In genomic region chr3R:19905932-19906439, dm6 we compare ENCODE assay signal across 1 fruit fly cellular context.
TF ChIP-seq lines count a peak whose summit lies in the region.

No protein-coding gene starts in this region.

TF ChIP-seq in whole organism, embryonic, 481 proteins besides CTCF, POLR2A, EP300 and RAD21 (continued from another document and continues in another):
- TF ChIP-seq crp (GFP tag; optimal IDR thresholded peaks at IDR 0.05; lab: Kevin White, UChicago): peak in 1 of 2 experiments; percentile 41
- peak; percentile 28 for TF ChIP-seq CG18764 (GFP tag; optimal IDR thresholded peaks at IDR 0.05; lab: Kevin White, UChicago)
- TF ChIP-seq MTF-1 (GFP tag; optimal IDR thresholded peaks at IDR 0.05; lab: Kevin White, UChicago; ENCODE audit: borderline replicate concordance): peak; percentile 38
- no peak for TF ChIP-seq grn (GFP tag; optimal IDR thresholded peaks at IDR 0.05; lab: Kevin White, UChicago)
- peak; percentile 58 for TF ChIP-seq abd-A (tag; optimal IDR thresholded peaks at IDR 0.05; lab: Kevin White, UChicago)
- peak; percentile 78 for TF ChIP-seq CG12219 (GFP tag; optimal IDR thresholded peaks at IDR 0.05; lab: Kevin White, UChicago)
- TF ChIP-seq CG18599 (GFP tag; optimal IDR thresholded peaks at IDR 0.05; lab: Kevin White, UChicago): peak; percentile 92
- peak; percentile 70 for TF ChIP-seq gsb (GFP tag; IDR thresholded peaks at IDR 0.05; lab: Robert Waterston, UW)
- peak; percentile 35 for TF ChIP-seq CG7987 (GFP tag; optimal IDR thresholded peaks at IDR 0.05; lab: Kevin White, UChicago)
- TF ChIP-seq CrebB (tag; optimal IDR thresholded peaks at IDR 0.05; lab: Kevin White, UChicago): peak; percentile 67
- TF ChIP-seq CG3163 (GFP tag; optimal IDR thresholded peaks at IDR 0.05; lab: Kevin White, UChicago): no peak
- TF ChIP-seq Kr (GFP tag; optimal IDR thresholded peaks at IDR 0.05; lab: Kevin White, UChicago): no peak
- TF ChIP-seq chn (GFP tag; optimal IDR thresholded peaks at IDR 0.05; lab: Kevin White, UChicago): peak; percentile 67
- TF ChIP-seq zfh1 (GFP tag; IDR thresholded peaks at IDR 0.05; lab: Robert Waterston, UW): peak; percentile 81
- TF ChIP-seq hkb (optimal IDR thresholded peaks at IDR 0.05; lab: Kevin White, UChicago): no peak
- TF ChIP-seq hkb (GFP tag; IDR thresholded peaks at IDR 0.05; lab: Robert Waterston, UW): peak; percentile 78
- peak; percentile 56 for TF ChIP-seq CG18476 (GFP tag; optimal IDR thresholded peaks at IDR 0.05; lab: Kevin White, UChicago)
- no peak for TF ChIP-seq inv (GFP tag; IDR thresholded peaks at IDR 0.05; lab: Robert Waterston, UW; ENCODE audit: partially characterized antibody)
- peak; percentile 81 for TF ChIP-seq CG10209 (GFP tag; optimal IDR thresholded peaks at IDR 0.05; lab: Kevin White, UChicago)
- peak; percentile 84 for TF ChIP-seq tgo (GFP tag; IDR thresholded peaks at IDR 0.05; lab: Robert Waterston, UW)
- peak; percentile 80 for TF ChIP-seq CG11456 (GFP tag; IDR thresholded peaks at IDR 0.05; lab: Robert Waterston, UW)
- peak; percentile 63 for TF ChIP-seq Hand (GFP tag; optimal IDR thresholded peaks at IDR 0.05; lab: Kevin White, UChicago)
- peak; percentile 72 for TF ChIP-seq CG18262 (tag; optimal IDR thresholded peaks at IDR 0.05; lab: Kevin White, UChicago)
- peak; percentile 67 for TF ChIP-seq CG11723 (GFP tag; optimal IDR thresholded peaks at IDR 0.05; lab: Kevin White, UChicago)
- peak; percentile 54 for TF ChIP-seq corto (GFP tag; optimal IDR thresholded peaks at IDR 0.05; lab: Kevin White, UChicago)
- peak; percentile 36 for TF ChIP-seq CG2116 (GFP tag; optimal IDR thresholded peaks at IDR 0.05; lab: Kevin White, UChicago)
- TF ChIP-seq psq (GFP tag; optimal IDR thresholded peaks at IDR 0.05; lab: Kevin White, UChicago): no peak
- TF ChIP-seq jumu (GFP tag; optimal IDR thresholded peaks at IDR 0.05; lab: Kevin White, UChicago): peak; percentile 52
- peak; percentile 86 for TF ChIP-seq Dip3 (GFP tag; optimal IDR thresholded peaks at IDR 0.05; lab: Kevin White, UChicago)
- TF ChIP-seq vfl (GFP tag; optimal IDR thresholded peaks at IDR 0.05; lab: Kevin White, UChicago): peak; percentile 31
- TF ChIP-seq CG10565 (GFP tag; optimal IDR thresholded peaks at IDR 0.05; lab: Kevin White, UChicago): no peak
- no peak for TF ChIP-seq CG15073 (GFP tag; optimal IDR thresholded peaks at IDR 0.05; lab: Kevin White, UChicago)
- TF ChIP-seq CG13775 (GFP tag; optimal IDR thresholded peaks at IDR 0.05; lab: Kevin White, UChicago): peak; percentile 74
- no peak for TF ChIP-seq hbn (GFP tag; IDR thresholded peaks at IDR 0.05; lab: Robert Waterston, UW; ENCODE audit: partially characterized antibody)
- peak; percentile 59 for TF ChIP-seq onecut (GFP tag; IDR thresholded peaks at IDR 0.05; lab: Robert Waterston, UW)
- peak; percentile 72; the same call in 1 of the 3 replicates for TF ChIP-seq otp (GFP tag; IDR thresholded peaks at IDR 0.05; lab: Robert Waterston, UW)
- peak; percentile 73 for TF ChIP-seq CG13296 (GFP tag; optimal IDR thresholded peaks at IDR 0.05; lab: Kevin White, UChicago)
- peak; percentile 78 for TF ChIP-seq Abd-B (GFP tag; optimal IDR thresholded peaks at IDR 0.05; lab: Kevin White, UChicago)
- TF ChIP-seq HLH4C (GFP tag; IDR thresholded peaks at IDR 0.05; lab: Robert Waterston, UW; ENCODE audit: partially characterized antibody): no peak
- TF ChIP-seq Awh (GFP tag; IDR thresholded peaks at IDR 0.05; lab: Robert Waterston, UW): peak; percentile 74; the same call in 1 of the 2 replicates
- TF ChIP-seq pho (GFP tag; optimal IDR thresholded peaks at IDR 0.05; lab: Kevin White, UChicago): peak; percentile 82
- TF ChIP-seq Tbp (GFP tag; optimal IDR thresholded peaks at IDR 0.05; lab: Kevin White, UChicago): no peak
- peak; percentile 15 for TF ChIP-seq kah (GFP tag; optimal IDR thresholded peaks at IDR 0.05; lab: Kevin White, UChicago)
- TF ChIP-seq CG4854 (GFP tag; optimal IDR thresholded peaks at IDR 0.05; lab: Kevin White, UChicago): peak; percentile 19
- no peak for TF ChIP-seq Lpt (GFP tag; optimal IDR thresholded peaks at IDR 0.05; lab: Kevin White, UChicago)
- peak; percentile 68 for TF ChIP-seq mirr (GFP tag; optimal IDR thresholded peaks at IDR 0.05; lab: Kevin White, UChicago)
- TF ChIP-seq CG7372 (GFP tag; IDR thresholded peaks at IDR 0.05; lab: Robert Waterston, UW): peak; percentile 44; the same call in 1 of the 2 replicates
- TF ChIP-seq caup (GFP tag; optimal IDR thresholded peaks at IDR 0.05; lab: Kevin White, UChicago; ENCODE audit: severe bottlenecking): peak; percentile 79
- TF ChIP-seq chif (GFP tag; optimal IDR thresholded peaks at IDR 0.05; lab: Kevin White, UChicago): peak; percentile 73 to 80
- TF ChIP-seq CG9876 (GFP tag; optimal IDR thresholded peaks at IDR 0.05; lab: Kevin White, UChicago): peak; percentile 56
- peak; percentile 21 for TF ChIP-seq ac (GFP tag; optimal IDR thresholded peaks at IDR 0.05; lab: Kevin White, UChicago)
- TF ChIP-seq CG10274 (GFP tag; optimal IDR thresholded peaks at IDR 0.05; lab: Kevin White, UChicago): peak; percentile 65
- no peak for TF ChIP-seq sc (optimal IDR thresholded peaks at IDR 0.05; lab: Kevin White, UChicago)
- peak; percentile 48 for TF ChIP-seq sc (GFP tag; optimal IDR thresholded peaks at IDR 0.05; lab: Kevin White, UChicago)
- peak; percentile 31 for TF ChIP-seq gcm (GFP tag; optimal IDR thresholded peaks at IDR 0.05; lab: Kevin White, UChicago)
- TF ChIP-seq Gug (GFP tag; IDR thresholded peaks at IDR 0.05; lab: Robert Waterston, UW): peak; percentile 89
- TF ChIP-seq grau (tag; optimal IDR thresholded peaks at IDR 0.05; lab: Kevin White, UChicago): peak; percentile 84
- TF ChIP-seq cato (GFP tag; optimal IDR thresholded peaks at IDR 0.05; lab: Kevin White, UChicago; ENCODE audit: borderline replicate concordance): peak; percentile 40
- TF ChIP-seq CG12155 (GFP tag; optimal IDR thresholded peaks at IDR 0.05; lab: Kevin White, UChicago): peak; percentile 80
- TF ChIP-seq fd102C (GFP tag; optimal IDR thresholded peaks at IDR 0.05; lab: Kevin White, UChicago): no peak
- TF ChIP-seq stc (GFP tag; IDR thresholded peaks at IDR 0.05; lab: Robert Waterston, UW): peak; percentile 81
- no peak for TF ChIP-seq pum (GFP tag; optimal IDR thresholded peaks at IDR 0.05; lab: Kevin White, UChicago)
- TF ChIP-seq pb (GFP tag; optimal IDR thresholded peaks at IDR 0.05; lab: Kevin White, UChicago): peak; percentile 63
- peak; percentile 87 for TF ChIP-seq CG1603 (tag; optimal IDR thresholded peaks at IDR 0.05; lab: Kevin White, UChicago)
- peak; percentile 78 for TF ChIP-seq CG13424 (tag; optimal IDR thresholded peaks at IDR 0.05; lab: Kevin White, UChicago)
- peak; percentile 52; the same call in 1 of the 2 replicates for TF ChIP-seq CG11696 (GFP tag; IDR thresholded peaks at IDR 0.05; lab: Robert Waterston, UW)
- TF ChIP-seq ems (GFP tag; optimal IDR thresholded peaks at IDR 0.05; lab: Kevin White, UChicago): peak; percentile 79
- peak; percentile 68 for TF ChIP-seq ewg (GFP tag; optimal IDR thresholded peaks at IDR 0.05; lab: Kevin White, UChicago)
- TF ChIP-seq salm (tag; optimal IDR thresholded peaks at IDR 0.05; lab: Kevin White, UChicago): no peak
- TF ChIP-seq nau (GFP tag; optimal IDR thresholded peaks at IDR 0.05; lab: Kevin White, UChicago): peak; percentile 70
- peak; percentile 14 for TF ChIP-seq CG14965 (GFP tag; optimal IDR thresholded peaks at IDR 0.05; lab: Kevin White, UChicago; ENCODE audit: borderline replicate concordance)
- TF ChIP-seq gce (GFP tag; IDR thresholded peaks at IDR 0.05; lab: Robert Waterston, UW): peak; percentile 69; the same call in 1 of the 3 replicates
- TF ChIP-seq da (GFP tag; optimal IDR thresholded peaks at IDR 0.05; lab: Kevin White, UChicago): peak; percentile 48
- peak; percentile 85 for TF ChIP-seq CG7786 (GFP tag; optimal IDR thresholded peaks at IDR 0.05; lab: Kevin White, UChicago)
- TF ChIP-seq YL-1 (GFP tag; optimal IDR thresholded peaks at IDR 0.05; lab: Kevin White, UChicago): peak; percentile 39
- peak; percentile 87 for TF ChIP-seq ftz-f1 (GFP tag; optimal IDR thresholded peaks at IDR 0.05; lab: Kevin White, UChicago)
- peak; percentile 44 for TF ChIP-seq CG10267 (tag; optimal IDR thresholded peaks at IDR 0.05; lab: Kevin White, UChicago)
- peak; percentile 59; the same call in 1 of the 2 replicates for TF ChIP-seq Oaz (GFP tag; IDR thresholded peaks at IDR 0.05; lab: Robert Waterston, UW)
- TF ChIP-seq BEAF-32 (GFP tag; optimal IDR thresholded peaks at IDR 0.05; lab: Kevin White, UChicago): peak; percentile 20
- no peak for TF ChIP-seq slou (GFP tag; optimal IDR thresholded peaks at IDR 0.05; lab: Kevin White, UChicago)
- TF ChIP-seq CG15514 (GFP tag; optimal IDR thresholded peaks at IDR 0.05; lab: Kevin White, UChicago): peak; percentile 74
- no peak for TF ChIP-seq nerfin-2 (GFP tag; IDR thresholded peaks at IDR 0.05; lab: Robert Waterston, UW; ENCODE audit: partially characterized antibody)
- no peak for TF ChIP-seq CG15479 (GFP tag; optimal IDR thresholded peaks at IDR 0.05; lab: Kevin White, UChicago)
- peak; percentile 62 for TF ChIP-seq schlank (tag; optimal IDR thresholded peaks at IDR 0.05; lab: Kevin White, UChicago)
- TF ChIP-seq zf30C (GFP tag; optimal IDR thresholded peaks at IDR 0.05; lab: Kevin White, UChicago): no peak
- TF ChIP-seq Ada2b (GFP tag; IDR thresholded peaks at IDR 0.05; lab: Robert Waterston, UW): peak; percentile 78
- TF ChIP-seq CG10543 (GFP tag; optimal IDR thresholded peaks at IDR 0.05; lab: Kevin White, UChicago): peak; percentile 77
- no peak for TF ChIP-seq tll (GFP tag; optimal IDR thresholded peaks at IDR 0.05; lab: Kevin White, UChicago)
- TF ChIP-seq gem (tag; optimal IDR thresholded peaks at IDR 0.05; lab: Kevin White, UChicago): peak; percentile 82
- no peak for TF ChIP-seq gfzf (GFP tag; optimal IDR thresholded peaks at IDR 0.05; lab: Kevin White, UChicago)
- TF ChIP-seq gcm2 (GFP tag; optimal IDR thresholded peaks at IDR 0.05; lab: Kevin White, UChicago): peak; percentile 64
- TF ChIP-seq MBD-R2 (GFP tag; IDR thresholded peaks at IDR 0.05; lab: Robert Waterston, UW): peak; percentile 60; the same call in 1 of the 2 replicates
- TF ChIP-seq CG33557 (GFP tag; optimal IDR thresholded peaks at IDR 0.05; lab: Kevin White, UChicago): no peak
- peak; percentile 31 for TF ChIP-seq CG4617 (GFP tag; optimal IDR thresholded peaks at IDR 0.05; lab: Kevin White, UChicago; ENCODE audit: borderline replicate concordance)
- TF ChIP-seq fd3F (GFP tag; optimal IDR thresholded peaks at IDR 0.05; lab: Kevin White, UChicago): peak; percentile 61
- TF ChIP-seq NC2β (GFP tag; optimal IDR thresholded peaks at IDR 0.05; lab: Kevin White, UChicago): peak; percentile 48
- TF ChIP-seq ind (GFP tag; optimal IDR thresholded peaks at IDR 0.05; lab: Kevin White, UChicago): peak; percentile 85
- peak; percentile 84 for TF ChIP-seq Drgx (GFP tag; IDR thresholded peaks at IDR 0.05; lab: Robert Waterston, UW)
- peak; percentile 71 for TF ChIP-seq Myb (GFP tag; optimal IDR thresholded peaks at IDR 0.05; lab: Kevin White, UChicago)
- peak; percentile 80 for TF ChIP-seq ase (GFP tag; IDR thresholded peaks at IDR 0.05; lab: Robert Waterston, UW)
- TF ChIP-seq ATbp (GFP tag; optimal IDR thresholded peaks at IDR 0.05; lab: Kevin White, UChicago): peak; percentile 78
- peak; percentile 61 for TF ChIP-seq Atf3 (GFP tag; optimal IDR thresholded peaks at IDR 0.05; lab: Kevin White, UChicago)
- TF ChIP-seq CG14860 (GFP tag; IDR thresholded peaks at IDR 0.05; lab: Robert Waterston, UW; ENCODE audit: partially characterized antibody): no peak
- peak; percentile 14 for TF ChIP-seq sqz (GFP tag; optimal IDR thresholded peaks at IDR 0.05; lab: Kevin White, UChicago)
- peak; percentile 77 for TF ChIP-seq org-1 (GFP tag; optimal IDR thresholded peaks at IDR 0.05; lab: Kevin White, UChicago)
- peak; percentile 63 for TF ChIP-seq Nf-YA (GFP tag; IDR thresholded peaks at IDR 0.05; lab: Robert Waterston, UW)
- peak; percentile 68 for TF ChIP-seq Bteb2 (GFP tag; optimal IDR thresholded peaks at IDR 0.05; lab: Kevin White, UChicago)
- peak; percentile 72 for TF ChIP-seq CG6765 (GFP tag; optimal IDR thresholded peaks at IDR 0.05; lab: Kevin White, UChicago)
- TF ChIP-seq CG2129 (GFP tag; IDR thresholded peaks at IDR 0.05; lab: Robert Waterston, UW; ENCODE audit: partially characterized antibody): no peak
- TF ChIP-seq CG8281 (tag; optimal IDR thresholded peaks at IDR 0.05; lab: Kevin White, UChicago): peak; percentile 46
- TF ChIP-seq CG5953 (GFP tag; IDR thresholded peaks at IDR 0.05; lab: Robert Waterston, UW): peak; percentile 41; the same call in 1 of the 2 replicates
- peak; percentile 70; the same call in 2 of the 3 replicates for TF ChIP-seq jigr1 (GFP tag; IDR thresholded peaks at IDR 0.05; lab: Robert Waterston, UW)
- TF ChIP-seq Opbp (GFP tag; IDR thresholded peaks at IDR 0.05; lab: Robert Waterston, UW; ENCODE audit: partially characterized antibody): no peak
- TF ChIP-seq Neu2 (GFP tag; optimal IDR thresholded peaks at IDR 0.05; lab: Kevin White, UChicago; ENCODE audit: borderline replicate concordance): no peak
- TF ChIP-seq ap (GFP tag; IDR thresholded peaks at IDR 0.05; lab: Robert Waterston, UW): peak; percentile 58
- TF ChIP-seq Ets97D (GFP tag; optimal IDR thresholded peaks at IDR 0.05; lab: Kevin White, UChicago): no peak
- 0 out of 2 replicates have a peak, but pooled peaks have one; percentile 10 for TF ChIP-seq dati (GFP tag; IDR thresholded peaks at IDR 0.05; lab: Robert Waterston, UW)
- peak; percentile 64 for TF ChIP-seq ranshi (GFP tag; IDR thresholded peaks at IDR 0.05; lab: Robert Waterston, UW)
- peak; percentile 61 for TF ChIP-seq tio (GFP tag; optimal IDR thresholded peaks at IDR 0.05; lab: Kevin White, UChicago)
- TF ChIP-seq CG9932 (GFP tag; IDR thresholded peaks at IDR 0.05; lab: Robert Waterston, UW): peak; percentile 81
- peak; percentile 98 for TF ChIP-seq sug (tag; optimal IDR thresholded peaks at IDR 0.05; lab: Kevin White, UChicago)
- peak; percentile 83 for TF ChIP-seq mam (GFP tag; optimal IDR thresholded peaks at IDR 0.05; lab: Kevin White, UChicago)
- TF ChIP-seq H15 (GFP tag; IDR thresholded peaks at IDR 0.05; lab: Robert Waterston, UW): peak; percentile 83
- TF ChIP-seq CG7745 (tag; optimal IDR thresholded peaks at IDR 0.05; lab: Kevin White, UChicago): no peak
- peak; percentile 73 for TF ChIP-seq CG3847 (GFP tag; IDR thresholded peaks at IDR 0.05; lab: Robert Waterston, UW)
- TF ChIP-seq Jarid2 (GFP tag; optimal IDR thresholded peaks at IDR 0.05; lab: Kevin White, UChicago): no peak
- peak; percentile 63; the same call in 2 of the 3 replicates for TF ChIP-seq sr (GFP tag; IDR thresholded peaks at IDR 0.05; lab: Robert Waterston, UW)
- peak; percentile 40 for TF ChIP-seq kay (GFP tag; optimal IDR thresholded peaks at IDR 0.05; lab: Kevin White, UChicago)
- TF ChIP-seq Xbp1 (GFP tag; optimal IDR thresholded peaks at IDR 0.05; lab: Kevin White, UChicago): peak; percentile 87
